Fruit fly (Drosophila melanogaster): Measurements from ENCODE around the gene CG15170.

The CG15170 gene

dm6 chr2L:18953512-18954254, 36.4 kb downstream of the CG15170 start:
- TF ChIP-seq fd59A (GFP tag; optimal IDR thresholded peaks at IDR 0.05) (no peak), salr (GFP tag; optimal IDR thresholded peaks at IDR 0.05) (no peak), CG11762 (GFP tag; optimal IDR thresholded peaks at IDR 0.05; ENCODE audit: insufficient read depth) (no peak), CG6792 (GFP tag; optimal IDR thresholded peaks at IDR 0.05) (no peak), dac (GFP tag; optimal IDR thresholded peaks at IDR 0.05) (no peak), Hr39 (GFP tag; optimal IDR thresholded peaks at IDR 0.05) (no peak), CG6163 (GFP tag; IDR thresholded peaks at IDR 0.05) (no peak), fd85E (GFP tag; optimal IDR thresholded peaks at IDR 0.05) (no peak), CG10669 (GFP tag; optimal IDR thresholded peaks at IDR 0.05) (no peak), fkh (GFP tag; optimal IDR thresholded peaks at IDR 0.05) (no peak), dsx (GFP tag; optimal IDR thresholded peaks at IDR 0.05; ENCODE audit: poor library complexity, severe bottlenecking) (peak; percentile 40), CG8119 (GFP tag; IDR thresholded peaks at IDR 0.05) (no peak), topi (GFP tag; optimal IDR thresholded peaks at IDR 0.05) (no peak), CG34406 (GFP tag; optimal IDR thresholded peaks at IDR 0.05) (no peak), vri (GFP tag; optimal IDR thresholded peaks at IDR 0.05) (peak; percentile 80), CG9139 (GFP tag; optimal IDR thresholded peaks at IDR 0.05) (no peak), net (GFP tag; optimal IDR thresholded peaks at IDR 0.05) (no peak), Hr4 (GFP tag; optimal IDR thresholded peaks at IDR 0.05) (no peak), CG3919 (GFP tag; optimal IDR thresholded peaks at IDR 0.05) (no peak), CG8632 (GFP tag; optimal IDR thresholded peaks at IDR 0.05) (no peak), CG15336 (GFP tag; IDR thresholded peaks at IDR 0.05) (no peak), Met (GFP tag; optimal IDR thresholded peaks at IDR 0.05) (peak; percentile 17), Ets96B (tag; optimal IDR thresholded peaks at IDR 0.05) (no peak), CG1621 (tag; optimal IDR thresholded peaks at IDR 0.05) (no peak), Eip78C (GFP tag) (peak; percentile 14), acj6 (GFP tag; optimal IDR thresholded peaks at IDR 0.05) (peak; percentile 11), OdsH (GFP tag; optimal IDR thresholded peaks at IDR 0.05) (no peak), CG16779 (tag; optimal IDR thresholded peaks at IDR 0.05) (no peak), esn (GFP tag; optimal IDR thresholded peaks at IDR 0.05) (peak; percentile 35), CG6808 (GFP tag; optimal IDR thresholded peaks at IDR 0.05) (no peak), Ets21C (GFP tag; optimal IDR thresholded peaks at IDR 0.05) (no peak), CG11902 (GFP tag; optimal IDR thresholded peaks at IDR 0.05) (no peak), Smox (GFP tag; optimal IDR thresholded peaks at IDR 0.05) (no peak), CG8319 (GFP tag; optimal IDR thresholded peaks at IDR 0.05) (no peak), CG32006 (GFP tag; optimal IDR thresholded peaks at IDR 0.05) (peak; percentile 17), lz (GFP tag; optimal IDR thresholded peaks at IDR 0.05) (no peak), Lpt (GFP tag; optimal IDR thresholded peaks at IDR 0.05) (no peak), ss (GFP tag; optimal IDR thresholded peaks at IDR 0.05) (no peak), Gug (GFP tag; IDR thresholded peaks at IDR 0.05) (no peak), Eip93F (GFP tag; optimal IDR thresholded peaks at IDR 0.05) (no peak), Sox102F (GFP tag; optimal IDR thresholded peaks at IDR 0.05) (no peak), CG7368 (GFP tag; optimal IDR thresholded peaks at IDR 0.05) (no peak)

- TF ChIP-seq achi (GFP tag; optimal IDR thresholded peaks at IDR 0.05) (peak; percentile 91), fkh (GFP tag; optimal IDR thresholded peaks at IDR 0.05) (peak; percentile 21), Hr38 (GFP tag; optimal IDR thresholded peaks at IDR 0.05) (no peak)
These were observed 38.4 kb downstream of the CG15170 start, which contains the start of gene Nedd8 for dm6 chr2L:18951674-18952073. TSS of gene Nedd8 (minus strand) at chr2L:18951837.

Data from whole organism, prepupa.